Fruit fly (Drosophila melanogaster): ENCODE results near the gene ergic53.

ergic53 gene

DNA sequence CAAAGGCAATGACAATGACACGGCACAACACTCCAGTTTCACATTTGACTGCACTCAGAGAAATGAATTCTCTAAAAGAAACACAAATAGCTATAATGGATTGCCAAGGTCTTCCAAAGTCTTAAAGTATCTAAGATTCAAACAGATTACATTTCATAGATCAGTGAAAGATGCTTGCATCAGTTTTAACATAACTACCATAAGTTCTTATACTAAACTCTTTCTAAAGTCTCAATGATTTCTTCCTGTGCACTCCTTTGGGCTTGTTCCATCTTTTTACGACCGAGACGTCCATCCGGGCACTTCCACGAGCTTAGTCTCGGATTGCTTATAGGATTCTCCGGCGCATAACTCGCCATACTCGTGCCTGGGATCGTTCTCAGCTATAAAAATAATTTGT, 7.4 kb downstream of the ergic53 start:
- TF ChIP-seq Crg-1 (GFP tag; optimal IDR thresholded peaks at IDR 0.05) (no peak), CG11617 (GFP tag; optimal IDR thresholded peaks at IDR 0.05) (no peak), bab1 (GFP tag; optimal IDR thresholded peaks at IDR 0.05) (no peak), CG1620 (GFP tag; optimal IDR thresholded peaks at IDR 0.05) (no peak), Clk (GFP tag; optimal IDR thresholded peaks at IDR 0.05) (no peak), tj (GFP tag; optimal IDR thresholded peaks at IDR 0.05) (no peak), Mnt (GFP tag; optimal IDR thresholded peaks at IDR 0.05) (no peak), toe (GFP tag; optimal IDR thresholded peaks at IDR 0.05) (no peak), cnc (optimal IDR thresholded peaks at IDR 0.05) (no peak), CG12768 (GFP tag; optimal IDR thresholded peaks at IDR 0.05) (no peak), CG33017 (tag; optimal IDR thresholded peaks at IDR 0.05) (no peak), pad (GFP tag; optimal IDR thresholded peaks at IDR 0.05) (no peak), CG5204 (GFP tag; optimal IDR thresholded peaks at IDR 0.05) (no peak)

DNA sequence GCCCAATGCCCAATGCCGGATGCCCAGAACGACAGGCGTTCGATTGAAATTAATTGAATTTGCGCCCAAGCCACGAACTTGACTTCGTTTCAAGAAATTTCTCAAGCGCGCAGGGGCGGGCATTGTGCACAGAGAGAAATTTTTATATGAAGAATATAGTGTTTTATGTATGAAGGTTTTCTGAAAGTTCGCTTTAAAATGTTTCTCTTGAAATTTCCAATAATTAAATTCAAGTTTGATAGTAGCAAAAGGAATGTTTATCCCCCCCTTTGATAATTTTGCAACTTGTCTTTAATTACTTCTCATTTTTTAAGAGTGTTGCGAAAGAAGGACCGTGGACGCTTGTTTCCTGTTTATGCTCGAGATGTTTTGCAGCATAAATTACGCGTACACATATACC, 9.1 kb downstream of the ergic53 start:
- TF ChIP-seq CG12768 (GFP tag; optimal IDR thresholded peaks at IDR 0.05) (no peak), tj (GFP tag; optimal IDR thresholded peaks at IDR 0.05) (no peak), bab1 (GFP tag; optimal IDR thresholded peaks at IDR 0.05) (no peak), CG7101 (tag; optimal IDR thresholded peaks at IDR 0.05) (no peak)

DNA sequence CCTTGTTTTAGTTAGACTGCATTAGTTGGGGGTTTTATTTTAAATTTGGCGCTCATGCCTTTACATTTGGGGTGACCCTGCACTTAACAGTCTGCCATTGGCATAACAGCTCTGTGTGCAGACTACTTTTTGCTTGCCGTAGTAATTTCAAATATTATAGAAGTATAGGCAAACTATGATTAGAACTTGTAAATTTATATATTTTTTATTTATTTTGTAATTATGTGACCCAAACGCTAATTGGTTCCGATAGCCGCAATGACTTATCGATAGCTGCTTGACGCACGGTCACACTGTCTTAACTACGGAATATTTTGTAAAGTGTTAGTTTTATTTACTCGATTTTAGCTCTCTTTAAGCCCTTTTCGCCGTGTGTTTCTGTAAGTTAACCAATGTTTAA, 9.9 kb downstream of the ergic53 start, which contains the start of gene rhea:
Gene rhea (plus strand): TSS at position 292 of the 400 bp plus-strand sequence.
- TF ChIP-seq CG7101 (tag; optimal IDR thresholded peaks at IDR 0.05) (no peak), tj (GFP tag; optimal IDR thresholded peaks at IDR 0.05) (peak; percentile 53), CG11617 (GFP tag; optimal IDR thresholded peaks at IDR 0.05) (peak; percentile 6), bab1 (GFP tag; optimal IDR thresholded peaks at IDR 0.05) (peak; percentile 47), cnc (optimal IDR thresholded peaks at IDR 0.05) (no peak), CG5204 (GFP tag; optimal IDR thresholded peaks at IDR 0.05) (peak; percentile 0), CG14711 (tag; optimal IDR thresholded peaks at IDR 0.05) (peak; percentile 37), kay (GFP tag; ENCODE audit: borderline replicate concordance) (peak; percentile 1), CG7045 (GFP tag; optimal IDR thresholded peaks at IDR 0.05) (no peak), cic (GFP tag; optimal IDR thresholded peaks at IDR 0.05) (no peak), Crg-1 (GFP tag; optimal IDR thresholded peaks at IDR 0.05) (no peak), Clk (GFP tag; optimal IDR thresholded peaks at IDR 0.05) (no peak), CG1620 (GFP tag; optimal IDR thresholded peaks at IDR 0.05) (peak; percentile 5), Hr96 (GFP tag; optimal IDR thresholded peaks at IDR 0.05) (no peak)

DNA sequence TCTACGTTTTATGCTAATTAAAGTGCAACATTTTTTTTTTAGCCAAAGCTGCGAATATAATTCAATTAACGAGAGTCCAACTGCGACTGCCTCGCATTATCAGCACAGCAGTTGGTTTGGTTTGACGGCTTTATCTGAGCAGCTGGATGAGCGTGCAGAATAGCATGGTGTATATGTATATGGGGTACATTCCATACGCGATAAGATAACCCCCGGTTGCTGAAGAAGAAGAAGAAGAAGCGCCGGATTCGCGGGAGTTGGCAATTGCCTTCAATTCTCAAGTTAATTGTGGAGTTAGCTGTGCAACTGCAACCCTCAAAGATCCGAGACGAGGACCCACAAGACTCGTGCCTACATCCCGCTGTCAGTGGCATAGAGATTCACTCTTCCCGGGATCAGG, 10.7 kb downstream of the ergic53 start:
- peak; percentile 9 for TF ChIP-seq CG12768 (GFP tag; optimal IDR thresholded peaks at IDR 0.05)
- no peak for TF ChIP-seq Hr96 (GFP tag; optimal IDR thresholded peaks at IDR 0.05)
- TF ChIP-seq CG14711 (tag; optimal IDR thresholded peaks at IDR 0.05), result no peak
- TF ChIP-seq ovo (GFP tag; optimal IDR thresholded peaks at IDR 0.05), result no peak

DNA sequence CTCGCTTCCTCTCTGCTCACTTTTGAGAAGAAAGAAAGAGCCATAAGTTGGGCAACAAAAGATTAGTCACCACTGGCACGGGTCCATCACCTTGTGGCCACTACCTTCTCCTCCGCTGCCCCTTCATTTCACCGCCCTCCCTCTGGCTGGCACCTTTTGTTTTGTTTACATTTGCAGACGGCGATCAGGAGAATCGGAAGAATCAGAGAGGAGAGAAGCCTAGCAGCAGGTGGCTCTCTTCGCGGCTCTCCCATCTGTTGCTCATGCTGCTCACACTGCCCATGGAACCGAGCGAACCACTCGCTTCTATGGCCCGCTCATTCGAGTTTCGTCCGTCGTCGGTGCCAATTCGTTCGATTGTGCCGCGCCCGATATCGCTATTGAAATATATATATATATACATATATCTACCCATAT, 11.6 kb downstream of the ergic53 start:
- TF ChIP-seq toe (GFP tag; optimal IDR thresholded peaks at IDR 0.05) (peak; percentile 48), cic (GFP tag; optimal IDR thresholded peaks at IDR 0.05) (peak; percentile 66), CG12768 (GFP tag; optimal IDR thresholded peaks at IDR 0.05) (peak; percentile 67), CG7101 (tag; optimal IDR thresholded peaks at IDR 0.05) (peak; percentile 47), tj (GFP tag; optimal IDR thresholded peaks at IDR 0.05) (peak; percentile 65), Crg-1 (GFP tag; optimal IDR thresholded peaks at IDR 0.05) (peak; percentile 25), Clk (GFP tag; optimal IDR thresholded peaks at IDR 0.05) (peak; percentile 12), CG1620 (GFP tag; optimal IDR thresholded peaks at IDR 0.05) (peak; percentile 30), Hr96 (GFP tag; optimal IDR thresholded peaks at IDR 0.05) (no peak), kay (GFP tag; ENCODE audit: borderline replicate concordance) (peak; percentile 97), CG14711 (tag; optimal IDR thresholded peaks at IDR 0.05) (peak; percentile 28), CG5204 (GFP tag; optimal IDR thresholded peaks at IDR 0.05) (no peak), CG11617 (GFP tag; optimal IDR thresholded peaks at IDR 0.05) (peak; percentile 49), CG7045 (GFP tag; optimal IDR thresholded peaks at IDR 0.05) (peak; percentile 4), bab1 (GFP tag; optimal IDR thresholded peaks at IDR 0.05) (peak; percentile 21), cnc (optimal IDR thresholded peaks at IDR 0.05) (no peak), ovo (GFP tag; optimal IDR thresholded peaks at IDR 0.05) (no peak), CG33017 (tag; optimal IDR thresholded peaks at IDR 0.05) (peak; percentile 56), Mnt (GFP tag; optimal IDR thresholded peaks at IDR 0.05) (peak; percentile 86), pad (GFP tag; optimal IDR thresholded peaks at IDR 0.05) (peak; percentile 43)

DNA sequence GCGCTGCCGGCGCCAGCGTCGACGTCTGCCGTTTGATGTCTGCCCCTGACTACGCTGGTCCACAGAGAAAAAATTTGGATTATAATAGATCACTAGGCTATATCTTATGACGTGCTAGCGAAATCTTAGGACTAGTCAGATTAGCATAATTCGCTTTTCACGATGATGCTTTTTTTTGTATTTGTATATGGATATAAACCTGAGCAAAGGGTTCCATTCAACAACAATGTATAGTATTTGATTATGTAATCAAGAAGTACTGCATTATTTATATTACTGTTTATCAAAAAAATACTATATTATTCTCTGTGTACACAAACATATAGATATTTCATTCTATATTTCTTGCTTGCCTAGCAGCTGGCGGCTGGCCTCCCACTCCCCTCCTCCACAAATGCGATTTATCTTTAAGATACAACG, 12.3 kb downstream of the ergic53 start:
- TF ChIP-seq toe (GFP tag; optimal IDR thresholded peaks at IDR 0.05) (peak; percentile 43), bab1 (GFP tag; optimal IDR thresholded peaks at IDR 0.05) (no peak), Clk (GFP tag; optimal IDR thresholded peaks at IDR 0.05) (no peak), cic (GFP tag; optimal IDR thresholded peaks at IDR 0.05) (peak; percentile 81), tj (GFP tag; optimal IDR thresholded peaks at IDR 0.05) (peak; percentile 30), Hr96 (GFP tag; optimal IDR thresholded peaks at IDR 0.05) (no peak), CG1620 (GFP tag; optimal IDR thresholded peaks at IDR 0.05) (no peak), CG12768 (GFP tag; optimal IDR thresholded peaks at IDR 0.05) (peak; percentile 16), CG5204 (GFP tag; optimal IDR thresholded peaks at IDR 0.05) (peak; percentile 29), CG33017 (tag; optimal IDR thresholded peaks at IDR 0.05) (peak; percentile 65), CG14711 (tag; optimal IDR thresholded peaks at IDR 0.05) (peak; percentile 52), ovo (GFP tag; optimal IDR thresholded peaks at IDR 0.05) (no peak), pad (GFP tag; optimal IDR thresholded peaks at IDR 0.05) (peak; percentile 14), kay (GFP tag; ENCODE audit: borderline replicate concordance) (peak; percentile 91), Mnt (GFP tag; optimal IDR thresholded peaks at IDR 0.05) (no peak), CG7101 (tag; optimal IDR thresholded peaks at IDR 0.05) (peak; percentile 73), CG7045 (GFP tag; optimal IDR thresholded peaks at IDR 0.05) (peak; percentile 37), Crg-1 (GFP tag; optimal IDR thresholded peaks at IDR 0.05) (no peak), CG11617 (GFP tag; optimal IDR thresholded peaks at IDR 0.05) (peak; percentile 41), cnc (optimal IDR thresholded peaks at IDR 0.05) (no peak)
